Fruit fly (Drosophila melanogaster): ENCODE measurements around the gene BG642312.

Gene BG642312

DNA sequence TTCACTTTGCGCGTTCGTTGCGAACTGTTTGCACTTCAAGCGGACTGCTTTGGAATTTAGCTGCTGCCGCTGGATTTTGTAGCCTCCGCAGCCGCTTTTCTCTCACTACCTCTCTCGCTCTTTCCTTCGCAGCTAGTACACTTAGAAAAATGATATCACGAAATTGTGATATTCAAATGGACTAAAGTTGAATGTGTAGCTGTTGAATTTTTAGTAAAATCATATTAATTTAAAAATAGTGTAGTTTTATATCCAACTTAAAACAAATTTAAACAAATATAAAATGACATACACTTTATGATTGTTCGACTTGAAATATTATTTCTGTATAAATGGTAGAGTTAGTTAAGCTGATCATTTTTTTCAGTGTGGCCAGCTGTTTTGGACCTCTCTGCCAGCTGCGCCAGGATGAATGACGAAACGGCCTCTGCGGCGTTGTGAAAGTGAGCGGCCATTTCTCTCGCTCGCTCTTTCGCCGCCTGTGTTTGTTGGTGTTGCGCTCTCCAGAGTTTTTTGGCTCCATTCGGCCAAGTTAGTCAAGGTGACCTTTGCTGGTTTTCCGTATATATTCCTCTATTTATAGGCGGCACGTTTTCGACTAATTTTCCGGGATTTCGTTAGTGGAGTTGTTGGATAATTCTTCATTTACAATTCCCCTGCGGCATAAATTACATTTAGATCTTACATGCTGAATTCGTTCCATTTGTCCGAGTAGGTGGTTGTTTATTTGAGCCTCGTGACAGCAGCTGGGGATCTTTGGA lies 29.6 kb upstream of the BG642312 start, which contains the start of gene Ldh (continued):
- TF ChIP-seq nau (GFP tag; optimal IDR thresholded peaks at IDR 0.05) (peak; percentile 94), dimm (GFP tag; IDR thresholded peaks at IDR 0.05) (peak; percentile 76), sob (GFP tag; IDR thresholded peaks at IDR 0.05) (peak; percentile 93), fd96Cb (tag; optimal IDR thresholded peaks at IDR 0.05) (peak; percentile 95), HLHmδ (GFP tag; optimal IDR thresholded peaks at IDR 0.05) (no peak), fd64A (GFP tag; optimal IDR thresholded peaks at IDR 0.05) (peak; percentile 52), Dfd (GFP tag; optimal IDR thresholded peaks at IDR 0.05) (no peak), inv (GFP tag; IDR thresholded peaks at IDR 0.05; ENCODE audit: partially characterized antibody) (no peak), kni (GFP tag; optimal IDR thresholded peaks at IDR 0.05) (peak; percentile 76), vfl (GFP tag; optimal IDR thresholded peaks at IDR 0.05) (peak; percentile 74), bcd (GFP tag; optimal IDR thresholded peaks at IDR 0.05) (peak; percentile 95), twi (tag; optimal IDR thresholded peaks at IDR 0.05) (peak; percentile 94), ssp (GFP tag; IDR thresholded peaks at IDR 0.05) (peak; percentile 84), nerfin-1 (tag; optimal IDR thresholded peaks at IDR 0.05) (peak; percentile 96), Aef1 (GFP tag; IDR thresholded peaks at IDR 0.05) (peak; percentile 87), schlank (tag; optimal IDR thresholded peaks at IDR 0.05) (peak; percentile 78), lola (GFP tag; optimal IDR thresholded peaks at IDR 0.05) (peak in 1 of 3 experiments; percentile 98), h (optimal IDR thresholded peaks at IDR 0.05) (no peak), NK7.1 (GFP tag; optimal IDR thresholded peaks at IDR 0.05) (peak; percentile 78), Stat92E (GFP tag; optimal IDR thresholded peaks at IDR 0.05) (peak in 1 of 3 experiments; percentile 94), CG7839 (tag; optimal IDR thresholded peaks at IDR 0.05) (peak; percentile 98), sna (GFP tag; IDR thresholded peaks at IDR 0.05; ENCODE audit: partially characterized antibody) (no peak), Mrtf (GFP tag; IDR thresholded peaks at IDR 0.05) (peak; percentile 80), Hr51 (GFP tag; optimal IDR thresholded peaks at IDR 0.05) (peak; percentile 88 to 98), CG1792 (GFP tag; optimal IDR thresholded peaks at IDR 0.05) (peak; percentile 47), ap (GFP tag; IDR thresholded peaks at IDR 0.05) (peak; percentile 84), CG16779 (GFP tag; IDR thresholded peaks at IDR 0.05) (0 out of 2 replicates have a peak, but pooled peaks have one; percentile 10), esg (GFP tag; conservative IDR thresholded peaks at IDR 0.05) (peak; percentile 91), HmgD (GFP tag; optimal IDR thresholded peaks at IDR 0.05) (no peak), CG4707 (GFP tag; optimal IDR thresholded peaks at IDR 0.05) (peak; percentile 90), CG4730 (GFP tag; IDR thresholded peaks at IDR 0.05) (peak; percentile 82), Opbp (GFP tag; IDR thresholded peaks at IDR 0.05; ENCODE audit: partially characterized antibody) (no peak), Ada2b (GFP tag; IDR thresholded peaks at IDR 0.05) (peak; percentile 86), CG6791 (GFP tag; IDR thresholded peaks at IDR 0.05; ENCODE audit: partially characterized antibody) (no peak), CG11093 (GFP tag; IDR thresholded peaks at IDR 0.05) (peak; percentile 85), sqz (GFP tag; optimal IDR thresholded peaks at IDR 0.05) (peak; percentile 94), Hr3 (GFP tag; optimal IDR thresholded peaks at IDR 0.05) (peak; percentile 92), emc (GFP tag; optimal IDR thresholded peaks at IDR 0.05) (peak; percentile 50), CG2129 (GFP tag; IDR thresholded peaks at IDR 0.05; ENCODE audit: partially characterized antibody) (no peak), pan (optimal IDR thresholded peaks at IDR 0.05) (no peak), pan (GFP tag; optimal IDR thresholded peaks at IDR 0.05 in 1 of 2, IDR thresholded peaks at IDR 0.05 in 1 of 2) (peak in 1 of 2 experiments; percentile 92), onecut (GFP tag; IDR thresholded peaks at IDR 0.05) (peak; percentile 82), CG15073 (GFP tag; optimal IDR thresholded peaks at IDR 0.05) (peak; percentile 39), CG15696 (tag; optimal IDR thresholded peaks at IDR 0.05) (peak; percentile 98), CG14667 (GFP tag; IDR thresholded peaks at IDR 0.05) (peak; percentile 87), B-H1 (GFP tag; IDR thresholded peaks at IDR 0.05) (peak; percentile 86), CG3838 (GFP tag; optimal IDR thresholded peaks at IDR 0.05) (peak; percentile 82), CG10462 (GFP tag; optimal IDR thresholded peaks at IDR 0.05) (peak; percentile 91), CG14050 (GFP tag; IDR thresholded peaks at IDR 0.05) (peak; percentile 88)
